Worm (Caenorhabditis elegans): ENCODE measurements around the gene C17B7.14.

Gene C17B7.14

DNA sequence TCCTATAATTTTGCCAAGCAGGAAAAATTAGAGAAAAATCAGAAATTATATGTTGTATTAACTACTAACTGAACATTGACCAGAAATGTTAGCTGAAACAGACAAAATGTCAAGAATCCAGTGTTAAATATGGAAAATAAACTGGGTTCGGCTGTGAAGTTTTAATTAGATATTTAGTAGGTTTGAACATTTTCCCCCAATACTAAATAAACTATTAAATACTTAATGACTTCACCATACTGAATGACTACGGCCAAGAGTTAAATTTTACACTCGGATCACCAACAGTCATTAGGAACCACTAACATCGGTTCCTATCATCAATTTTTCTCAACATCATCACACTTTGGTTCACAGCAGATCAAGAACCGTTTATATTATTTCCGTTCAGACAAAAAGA is 25.0 kb downstream of the C17B7.14 start:
- no peak for TF ChIP-seq ztf-6 (GFP tag; IDR thresholded peaks at IDR 0.05)
- TF ChIP-seq F49E8.2 (tag; optimal IDR thresholded peaks at IDR 0.05; ENCODE audit: insufficient read depth) = no peak
- no peak for TF ChIP-seq attf-3 (GFP tag; conservative IDR thresholded peaks at IDR 0.05)
- no peak for TF ChIP-seq nhr-179 (tag; optimal IDR thresholded peaks at IDR 0.05)
- no peak for TF ChIP-seq attf-5 (GFP tag; optimal IDR thresholded peaks at IDR 0.05)
- no peak for TF ChIP-seq sptf-2 (GFP tag; optimal IDR thresholded peaks at IDR 0.05)
- TF ChIP-seq pha-4 (tag; optimal IDR thresholded peaks at IDR 0.05) = no peak
- no peak for TF ChIP-seq ztf-18 (tag; optimal IDR thresholded peaks at IDR 0.05)
- no peak for TF ChIP-seq lin-35 (GFP tag; optimal IDR thresholded peaks at IDR 0.05)
- TF ChIP-seq xnd-1 (tag; optimal IDR thresholded peaks at IDR 0.05) = no peak
- no peak for TF ChIP-seq athp-1 (tag; optimal IDR thresholded peaks at IDR 0.05)
- no peak for TF ChIP-seq lsl-1 (GFP tag; optimal IDR thresholded peaks at IDR 0.05)
- TF ChIP-seq dox-1 (GFP tag; IDR thresholded peaks at IDR 0.05) = no peak
- TF ChIP-seq rpc-1 (optimal IDR thresholded peaks at IDR 0.05) = no peak
- TF ChIP-seq rpc-1 (tag; optimal IDR thresholded peaks at IDR 0.05) = no peak
- TF ChIP-seq nhr-120 (GFP tag; IDR thresholded peaks at IDR 0.05) = no peak
- TF ChIP-seq snpc-3.4 (tag; optimal IDR thresholded peaks at IDR 0.05) = no peak
- no peak for TF ChIP-seq egl-18 (GFP tag; IDR thresholded peaks at IDR 0.05)
- TF ChIP-seq aptf-2 (GFP tag; conservative IDR thresholded peaks at IDR 0.05) = no peak

ce11 chrV:3289267-3289666 is 31.1 kb downstream of the C17B7.14 start, which contains the start of gene F35F10.6:
Gene F35F10.6, minus strand, starts transcription at chrV:3289367.
- TF ChIP-seq F39B2.1 (GFP tag; IDR thresholded peaks at IDR 0.05) (no peak), F49E8.2 (tag; optimal IDR thresholded peaks at IDR 0.05; ENCODE audit: insufficient read depth) (no peak), lsy-27 (tag; optimal IDR thresholded peaks at IDR 0.05; ENCODE audit: borderline replicate concordance, insufficient read depth) (no peak)

- TF ChIP-seq egl-18 (GFP tag; IDR thresholded peaks at IDR 0.05) (peak; percentile 52; the same call in 1 of the 2 replicates), nfya-1 (tag; optimal IDR thresholded peaks at IDR 0.05; ENCODE audit: borderline replicate concordance, insufficient read depth) (no peak), chd-7 (tag; optimal IDR thresholded peaks at IDR 0.05) (no peak), bed-1 (GFP tag; IDR thresholded peaks at IDR 0.05) (peak; percentile 76; the same call in 1 of the 2 replicates), lin-35 (GFP tag; optimal IDR thresholded peaks at IDR 0.05) (no peak)
Measured at ce11 chrV:3288134-3288533, 32.2 kb downstream of the C17B7.14 start.

DNA sequence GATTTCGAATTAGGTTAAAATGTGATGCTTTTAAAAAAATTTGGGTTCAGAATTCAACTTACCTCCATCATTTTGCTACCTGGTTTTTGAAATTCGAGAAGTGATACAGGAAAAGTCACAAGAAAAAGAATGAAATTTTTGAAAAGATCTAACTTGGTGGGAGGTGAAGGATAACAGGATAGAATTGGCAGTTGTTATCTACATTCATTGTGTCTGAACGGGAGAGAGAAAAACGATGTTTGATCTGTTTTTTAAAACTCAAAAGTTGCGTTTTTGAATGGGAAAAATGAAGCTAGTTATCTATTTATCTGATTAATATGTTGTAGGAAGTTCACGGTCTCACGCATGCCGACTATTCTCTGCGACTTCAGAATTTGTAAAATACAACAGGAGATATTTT is 33.0 kb downstream of the C17B7.14 start, which contains the start of gene F35F10.7:
TSS of gene F35F10.7 (minus strand) at position 101 of the 400 bp plus-strand sequence.
- TF ChIP-seq bed-2 (GFP tag; IDR thresholded peaks at IDR 0.05) (no peak), egl-18 (GFP tag; IDR thresholded peaks at IDR 0.05) (no peak), F23B12.7 (tag; optimal IDR thresholded peaks at IDR 0.05; ENCODE audit: insufficient read depth) (no peak), nhr-120 (GFP tag; IDR thresholded peaks at IDR 0.05) (no peak), die-1 (tag; optimal IDR thresholded peaks at IDR 0.05) (no peak), F22D6.2 (tag; optimal IDR thresholded peaks at IDR 0.05) (no peak), Y53F4B.3 (GFP tag; IDR thresholded peaks at IDR 0.05) (no peak), tbx-9 (tag; optimal IDR thresholded peaks at IDR 0.05; ENCODE audit: borderline replicate concordance) (no peak), B0035.1 (tag; optimal IDR thresholded peaks at IDR 0.05) (no peak), snpc-1.3 (tag; optimal IDR thresholded peaks at IDR 0.05; ENCODE audit: insufficient read depth) (no peak)

DNA sequence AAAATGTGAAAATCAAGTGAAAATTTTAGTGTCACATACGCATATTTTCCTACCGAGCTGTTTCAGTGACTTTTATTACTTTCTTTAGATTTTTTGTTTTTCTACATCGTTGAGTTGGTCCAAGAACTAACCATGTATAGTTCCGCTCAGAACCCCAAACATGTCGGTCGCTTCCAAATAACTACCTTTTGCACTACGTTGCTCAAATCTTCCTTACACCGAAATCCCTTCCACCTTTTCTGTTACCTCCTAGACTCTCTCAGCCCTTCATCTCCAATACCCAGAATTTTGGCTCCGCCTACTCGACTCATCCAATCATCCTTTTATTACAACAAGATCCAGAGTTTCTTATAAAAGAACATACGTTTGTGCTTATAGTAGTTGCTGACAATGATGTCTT is 35.7 kb downstream of the C17B7.14 start, which contains the start of gene F35F10.5:
TSS of gene F35F10.5 (plus strand) at position 301 of the 400 bp plus-strand sequence.
- no peak for TF ChIP-seq C06A6.2 (GFP tag; conservative IDR thresholded peaks at IDR 0.05)
- no peak for TF ChIP-seq ceh-100 (GFP tag; IDR thresholded peaks at IDR 0.05)
- TF ChIP-seq nhr-179 (tag; optimal IDR thresholded peaks at IDR 0.05) = no peak
- TF ChIP-seq sptf-2 (GFP tag; optimal IDR thresholded peaks at IDR 0.05) = no peak
- no peak for TF ChIP-seq akir-1 (GFP tag; optimal IDR thresholded peaks at IDR 0.05)
- TF ChIP-seq rec-8 (tag; optimal IDR thresholded peaks at IDR 0.05) = no peak
- no peak for TF ChIP-seq Y67H2A.10 (GFP tag; conservative IDR thresholded peaks at IDR 0.05)
- no peak for TF ChIP-seq snpc-1.1 (tag; optimal IDR thresholded peaks at IDR 0.05; ENCODE audit: insufficient read depth)
- no peak for TF ChIP-seq mxl-1 (tag; optimal IDR thresholded peaks at IDR 0.05)
- no peak for TF ChIP-seq ceh-40 (GFP tag; IDR thresholded peaks at IDR 0.05)
- no peak for TF ChIP-seq lin-40 (tag; optimal IDR thresholded peaks at IDR 0.05)
- TF ChIP-seq chd-7 (tag; optimal IDR thresholded peaks at IDR 0.05) = no peak
- TF ChIP-seq C17E4.6 (GFP tag; IDR thresholded peaks at IDR 0.05) = no peak
